Worm (Caenorhabditis elegans): Measurements from ENCODE around the gene ddx-46.
A peak's percentile ranks its signal among the peaks of the same experiment; 100 is the strongest.

The ddx-46 gene

DNA sequence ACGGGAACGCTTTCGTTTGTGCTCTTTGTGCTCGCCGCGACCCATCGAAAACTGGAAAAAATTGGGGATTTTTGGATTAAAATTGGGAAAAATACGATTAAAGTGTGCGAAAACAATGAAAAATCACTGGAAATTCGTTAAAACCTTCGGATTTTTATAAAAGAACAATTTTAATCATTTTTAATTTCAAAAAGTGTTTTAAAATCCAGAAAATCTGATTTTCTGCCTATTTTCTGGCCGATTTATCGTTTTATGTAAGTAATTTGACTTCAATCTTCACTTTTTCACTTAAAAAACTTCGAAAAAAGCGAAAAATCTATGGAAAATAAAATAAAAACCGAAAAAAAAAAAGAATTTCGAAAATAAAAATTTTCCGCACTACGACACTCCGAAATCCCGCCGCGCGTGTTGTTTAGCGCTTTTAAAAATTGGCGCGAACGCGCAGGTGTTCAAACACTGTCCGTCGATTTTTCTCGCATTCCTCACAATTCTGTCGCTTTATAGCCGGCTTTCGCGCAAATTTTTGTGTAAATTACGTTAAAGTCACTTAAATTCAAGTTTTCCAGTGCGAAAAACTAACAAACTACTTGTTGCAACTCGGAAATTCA lies at the start of gene ddx-46, which contains the start of gene F53H1.4:
ddx-46 (minus strand) TSS at position 51 of the 608 bp plus-strand sequence.
F53H1.4 (plus strand) TSS at position 567 of the 608 bp plus-strand sequence.
- TF ChIP-seq nhr-129 (tag; optimal IDR thresholded peaks at IDR 0.05), result peak; percentile 18
- TF ChIP-seq mab-5 (tag; optimal IDR thresholded peaks at IDR 0.05), result no peak
- TF ChIP-seq lsy-2 (tag; optimal IDR thresholded peaks at IDR 0.05), result peak; percentile 31 to 62
- TF ChIP-seq F13H6.1 (tag; optimal IDR thresholded peaks at IDR 0.05), result no peak
- TF ChIP-seq nhr-77 (tag; optimal IDR thresholded peaks at IDR 0.05), result no peak
- peak; percentile 28 for TF ChIP-seq nhr-25 (tag; optimal IDR thresholded peaks at IDR 0.05)
- TF ChIP-seq nhr-6 (tag; optimal IDR thresholded peaks at IDR 0.05), result no peak
- TF ChIP-seq lin-13 (GFP tag; optimal IDR thresholded peaks at IDR 0.05), result peak; percentile 9
- TF ChIP-seq lin-39 (tag; optimal IDR thresholded peaks at IDR 0.05), result no peak
- TF ChIP-seq sma-3 (GFP tag; optimal IDR thresholded peaks at IDR 0.05), result peak; percentile 4
- TF ChIP-seq unc-55 (GFP tag; optimal IDR thresholded peaks at IDR 0.05), result peak; percentile 71
- no peak for TF ChIP-seq elt-3 (tag; optimal IDR thresholded peaks at IDR 0.05)
- peak; percentile 0 for TF ChIP-seq egl-27 (tag; optimal IDR thresholded peaks at IDR 0.05)
- TF ChIP-seq C34F6.9 (tag; optimal IDR thresholded peaks at IDR 0.05), result peak; percentile 17
- no peak for TF ChIP-seq peb-1 (tag; optimal IDR thresholded peaks at IDR 0.05)
- TF ChIP-seq nhr-23 (tag; optimal IDR thresholded peaks at IDR 0.05), result no peak
- TF ChIP-seq mdl-1 (tag; optimal IDR thresholded peaks at IDR 0.05), result no peak
- no peak for TF ChIP-seq nhr-237 (tag; optimal IDR thresholded peaks at IDR 0.05)
- peak; percentile 88 for TF ChIP-seq gmeb-1 (tag; optimal IDR thresholded peaks at IDR 0.05)
- no peak for TF ChIP-seq nhr-11 (tag; optimal IDR thresholded peaks at IDR 0.05)
- no peak for TF ChIP-seq skn-1 (tag; optimal IDR thresholded peaks at IDR 0.05)
- no peak for TF ChIP-seq mbf-1 (tag; optimal IDR thresholded peaks at IDR 0.05)
- TF ChIP-seq nhr-21 (tag; optimal IDR thresholded peaks at IDR 0.05), result no peak
- TF ChIP-seq fos-1 (tag; optimal IDR thresholded peaks at IDR 0.05), result no peak
- no peak for TF ChIP-seq dmd-4 (tag; optimal IDR thresholded peaks at IDR 0.05)

- no peak for TF ChIP-seq nhr-129 (tag; optimal IDR thresholded peaks at IDR 0.05)
- no peak for TF ChIP-seq Y55F3AM.14 (GFP tag; optimal IDR thresholded peaks at IDR 0.05)
- no peak for TF ChIP-seq alr-1 (tag; optimal IDR thresholded peaks at IDR 0.05)
- TF ChIP-seq lsy-2 (tag; optimal IDR thresholded peaks at IDR 0.05), result no peak
- TF ChIP-seq sma-9 (GFP tag; optimal IDR thresholded peaks at IDR 0.05), result no peak
- TF ChIP-seq sma-9 (tag; optimal IDR thresholded peaks at IDR 0.05), result no peak
- TF ChIP-seq elt-3 (tag; optimal IDR thresholded peaks at IDR 0.05), result no peak
- no peak for TF ChIP-seq egl-27 (tag; optimal IDR thresholded peaks at IDR 0.05)
- TF ChIP-seq ama-1 (optimal IDR thresholded peaks at IDR 0.05), result no peak
- no peak for TF ChIP-seq dmd-4 (tag; optimal IDR thresholded peaks at IDR 0.05)
- TF ChIP-seq aly-2 (tag; optimal IDR thresholded peaks at IDR 0.05), result no peak
- no peak for TF ChIP-seq crh-2 (tag; optimal IDR thresholded peaks at IDR 0.05)
- TF ChIP-seq ztf-11 (tag; optimal IDR thresholded peaks at IDR 0.05), result no peak
- TF ChIP-seq nhr-237 (tag; optimal IDR thresholded peaks at IDR 0.05), result no peak
- TF ChIP-seq ceh-82 (tag; optimal IDR thresholded peaks at IDR 0.05), result no peak
- TF ChIP-seq nhr-21 (tag; optimal IDR thresholded peaks at IDR 0.05), result no peak
- TF ChIP-seq peb-1 (tag; optimal IDR thresholded peaks at IDR 0.05), result no peak
- TF ChIP-seq ztf-4 (tag; optimal IDR thresholded peaks at IDR 0.05), result no peak
- no peak for TF ChIP-seq fos-1 (tag; optimal IDR thresholded peaks at IDR 0.05)
- no peak for TF ChIP-seq nhr-12 (tag; optimal IDR thresholded peaks at IDR 0.05)
- TF ChIP-seq blmp-1 (tag; optimal IDR thresholded peaks at IDR 0.05; ENCODE audit: insufficient read depth), result no peak
These were observed 49.7 kb upstream of the ddx-46 start, which contains the start of gene col-105 for ce11 chrIV:1359125-1359524. Gene col-105, minus strand, starts transcription at chrIV:1359225.

DNA sequence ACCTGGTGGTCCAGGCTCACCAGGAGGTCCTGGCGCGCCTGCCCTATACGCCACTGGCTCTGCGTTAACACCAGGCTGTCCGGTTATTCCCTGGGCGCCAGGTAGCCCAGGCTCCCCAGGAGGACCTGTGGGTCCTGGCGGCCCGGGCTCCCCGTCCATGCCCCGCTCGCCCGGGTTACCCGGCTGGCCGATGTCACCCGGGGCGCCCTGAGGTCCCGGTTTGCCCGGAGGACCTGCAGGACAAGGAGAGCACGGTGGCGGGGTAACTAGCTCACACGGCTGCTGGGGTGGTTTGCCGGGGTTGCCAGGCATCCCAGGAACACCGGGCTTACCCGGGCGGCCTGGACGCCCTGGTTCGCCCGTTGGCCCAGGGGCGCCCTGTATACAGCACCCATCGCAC lies 48.7 kb upstream of the ddx-46 start:
- TF ChIP-seq unc-55 (GFP tag; optimal IDR thresholded peaks at IDR 0.05) (no peak), lin-39 (tag; optimal IDR thresholded peaks at IDR 0.05) (no peak), R02D3.7 (tag; optimal IDR thresholded peaks at IDR 0.05) (no peak), ztf-1 (GFP tag; conservative IDR thresholded peaks at IDR 0.05) (no peak), lsy-2 (tag; optimal IDR thresholded peaks at IDR 0.05) (no peak), ztf-11 (tag; optimal IDR thresholded peaks at IDR 0.05) (no peak), mdl-1 (tag; optimal IDR thresholded peaks at IDR 0.05) (no peak), nhr-21 (tag; optimal IDR thresholded peaks at IDR 0.05) (no peak), aly-2 (tag; optimal IDR thresholded peaks at IDR 0.05) (no peak), sma-9 (GFP tag; optimal IDR thresholded peaks at IDR 0.05) (no peak), sma-9 (tag; optimal IDR thresholded peaks at IDR 0.05) (no peak), ceh-16 (tag; optimal IDR thresholded peaks at IDR 0.05) (no peak), gmeb-1 (tag; optimal IDR thresholded peaks at IDR 0.05) (no peak)

Measured in whole organism, L2 larva.